Worm (Caenorhabditis elegans): ENCODE results near the gene air-1.

air-1 gene

DNA sequence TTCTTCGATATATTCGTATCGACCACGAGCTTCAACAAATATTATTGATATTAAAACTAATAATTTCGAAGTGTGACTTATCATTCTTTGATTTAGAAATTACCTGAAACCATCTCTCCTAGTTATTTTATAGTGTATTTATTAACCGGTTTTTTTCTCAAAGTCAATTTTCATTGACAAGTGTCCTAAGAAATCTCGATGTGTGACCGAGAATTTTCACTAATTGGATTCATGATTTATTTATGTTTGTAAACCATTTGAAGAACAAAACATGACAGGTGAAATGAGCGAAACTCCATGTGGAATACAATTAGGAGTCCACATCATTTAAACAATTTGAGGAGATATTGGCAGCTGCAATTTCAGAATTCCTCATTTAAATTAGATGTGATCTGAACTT is 42.2 kb downstream of the air-1 start, which contains the start of gene C16D9.8:
C16D9.8 (minus strand) TSS at position 101 of the 400 bp plus-strand sequence.
- no peak for TF ChIP-seq unc-55 (GFP tag; optimal IDR thresholded peaks at IDR 0.05)
- TF ChIP-seq hlh-15 (tag; optimal IDR thresholded peaks at IDR 0.05): no peak
- no peak for TF ChIP-seq ama-1 (optimal IDR thresholded peaks at IDR 0.05)
- TF ChIP-seq ahr-1 (tag; optimal IDR thresholded peaks at IDR 0.05): no peak
- TF ChIP-seq ceh-2 (tag; optimal IDR thresholded peaks at IDR 0.05): no peak
- no peak for TF ChIP-seq hlh-13 (GFP tag; optimal IDR thresholded peaks at IDR 0.05)
- no peak for TF ChIP-seq K09A11.1 (tag; optimal IDR thresholded peaks at IDR 0.05; ENCODE audit: insufficient read depth)
- no peak for TF ChIP-seq rnt-1 (tag; optimal IDR thresholded peaks at IDR 0.05)

DNA sequence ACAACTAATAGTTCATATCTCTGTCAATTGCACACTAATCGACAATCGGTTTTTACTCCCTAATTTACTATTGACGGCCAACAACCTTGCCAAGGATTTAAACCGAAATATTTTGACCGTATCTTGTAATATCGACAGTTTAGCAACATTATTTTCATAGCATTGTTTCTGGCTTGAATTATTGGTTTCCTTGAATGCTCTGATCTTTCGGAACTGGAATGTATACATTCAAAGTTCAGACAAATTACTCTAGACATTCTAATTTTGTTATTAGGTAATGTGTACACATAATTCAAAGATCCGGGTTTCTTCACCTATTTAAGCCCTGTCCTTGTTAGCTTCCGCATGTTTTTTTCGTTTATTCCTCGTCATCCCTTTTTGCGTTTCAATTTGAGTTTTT is 42.7 kb downstream of the air-1 start, which contains the start of gene C16D9.9:
C16D9.9 (plus strand) TSS at position 301 of the 400 bp plus-strand sequence.
- TF ChIP-seq ceh-48 (tag; optimal IDR thresholded peaks at IDR 0.05) (no peak), lin-11 (tag; optimal IDR thresholded peaks at IDR 0.05) (no peak), fax-1 (tag; optimal IDR thresholded peaks at IDR 0.05) (no peak), K02D7.2 (tag; optimal IDR thresholded peaks at IDR 0.05) (no peak)

DNA sequence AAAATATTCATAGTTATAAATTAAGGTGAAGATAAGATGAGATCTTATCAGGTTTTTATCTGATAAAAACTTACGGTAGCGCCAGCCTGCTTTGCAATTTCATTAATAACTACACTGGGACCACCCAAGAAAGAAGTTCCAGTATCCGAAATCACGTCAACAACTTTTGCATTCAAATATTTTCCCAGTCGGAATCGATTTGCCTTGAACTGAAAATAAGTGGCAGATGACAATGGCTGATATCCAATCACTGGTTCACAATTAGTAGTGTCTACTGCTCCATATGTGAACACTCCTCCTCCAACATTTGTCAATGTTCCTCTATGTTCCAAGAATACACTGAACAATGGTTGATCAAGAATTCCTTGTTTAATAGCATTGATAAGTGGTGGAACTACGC is 44.9 kb downstream of the air-1 start, which contains the start of gene F21F8.5:
F21F8.5 (minus strand) TSS at position 101 of the 400 bp plus-strand sequence.
- no peak for TF ChIP-seq ceh-48 (tag; optimal IDR thresholded peaks at IDR 0.05)
- no peak for TF ChIP-seq syd-9 (tag; optimal IDR thresholded peaks at IDR 0.05)
- TF ChIP-seq hlh-6 (tag; optimal IDR thresholded peaks at IDR 0.05): no peak
- no peak for TF ChIP-seq ceh-45 (GFP tag; IDR thresholded peaks at IDR 0.05)
- TF ChIP-seq zip-5 (tag; optimal IDR thresholded peaks at IDR 0.05): no peak
- TF ChIP-seq sox-4 (tag; optimal IDR thresholded peaks at IDR 0.05): no peak
- no peak for TF ChIP-seq lim-6 (tag; optimal IDR thresholded peaks at IDR 0.05)
- TF ChIP-seq nhr-11 (tag; optimal IDR thresholded peaks at IDR 0.05): no peak
- TF ChIP-seq ceh-6 (GFP tag; optimal IDR thresholded peaks at IDR 0.05): no peak

DNA sequence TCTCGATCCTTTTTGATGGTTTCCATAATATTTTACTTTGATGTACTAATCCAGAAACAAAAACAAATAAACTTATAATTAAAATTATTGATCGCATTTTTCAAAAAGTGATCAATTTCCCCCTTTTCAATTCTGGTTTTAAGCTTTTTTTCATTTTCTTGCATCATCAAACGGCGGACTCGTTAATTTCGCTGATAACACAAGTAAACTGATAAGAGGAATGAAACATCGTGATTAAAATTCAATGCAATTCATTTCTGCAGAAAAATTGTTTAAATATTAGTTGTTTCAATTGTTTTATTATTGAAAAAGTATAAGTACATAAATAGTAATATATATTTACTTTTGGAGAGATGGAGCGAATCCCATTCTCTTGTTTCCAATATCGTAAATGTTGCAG is 46.0 kb downstream of the air-1 start:
- TF ChIP-seq pha-4 (tag; optimal IDR thresholded peaks at IDR 0.05): no peak
- TF ChIP-seq ets-4 (tag; optimal IDR thresholded peaks at IDR 0.05): no peak
- peak; percentile 77 for TF ChIP-seq elt-2 (tag; optimal IDR thresholded peaks at IDR 0.05)

DNA sequence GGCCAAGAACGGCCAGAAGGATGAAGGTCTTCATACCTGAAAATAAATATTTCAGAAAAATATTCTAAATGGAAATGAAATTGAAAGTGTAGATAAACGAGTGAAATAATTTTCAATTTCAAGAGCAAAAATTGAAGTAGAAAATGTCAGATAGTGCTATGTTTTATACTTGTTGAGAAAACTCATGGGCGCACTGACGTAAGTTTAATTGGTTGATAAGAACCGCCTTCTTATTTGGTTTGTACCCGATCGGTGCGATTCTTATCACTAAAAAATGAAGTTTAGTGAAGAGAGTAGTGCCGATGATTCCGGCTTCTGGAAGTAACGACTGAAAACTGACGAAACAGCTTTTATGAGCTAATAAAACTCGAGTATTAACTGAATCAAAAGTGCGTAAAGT is 47.6 kb downstream of the air-1 start, which contains the start of the genes asp-6 and asp-12:
asp-6 (minus strand) TSS at position 36 of the 400 bp plus-strand sequence.
asp-12 (plus strand) TSS at position 309 of the 400 bp plus-strand sequence.
- TF ChIP-seq pqm-1 (tag; optimal IDR thresholded peaks at IDR 0.05) (peak; percentile 2), unc-42 (tag; optimal IDR thresholded peaks at IDR 0.05) (no peak), hlh-15 (tag; optimal IDR thresholded peaks at IDR 0.05) (no peak), elt-2 (tag; optimal IDR thresholded peaks at IDR 0.05) (peak; percentile 46)

DNA sequence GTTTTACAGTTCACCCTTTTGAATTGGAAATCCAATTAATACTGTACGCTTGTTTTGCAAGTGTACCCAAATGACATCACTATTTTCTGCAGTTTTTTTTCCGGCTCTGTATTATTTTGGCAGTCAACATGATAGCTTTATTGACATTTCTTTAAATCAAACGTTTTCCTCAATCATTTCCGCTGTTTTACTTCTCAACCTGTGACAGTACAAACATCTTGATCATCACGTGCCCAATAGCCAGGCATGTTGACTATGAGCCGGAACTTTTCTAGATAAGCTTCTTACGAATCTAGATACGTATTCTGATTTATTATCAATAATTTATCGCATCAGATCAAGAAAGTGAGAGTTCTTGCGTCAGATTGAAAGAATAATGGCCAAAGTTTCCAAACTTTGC is 48.6 kb downstream of the air-1 start:
- no peak for TF ChIP-seq fax-1 (tag; optimal IDR thresholded peaks at IDR 0.05)
- no peak for TF ChIP-seq sox-2 (GFP tag; IDR thresholded peaks at IDR 0.05)
- TF ChIP-seq tbx-2 (tag; optimal IDR thresholded peaks at IDR 0.05): no peak
- no peak for TF ChIP-seq ceh-34 (tag; optimal IDR thresholded peaks at IDR 0.05)
- no peak for TF ChIP-seq ceh-24 (tag; optimal IDR thresholded peaks at IDR 0.05)
- no peak for TF ChIP-seq hlh-8 (tag; optimal IDR thresholded peaks at IDR 0.05)
- no peak for TF ChIP-seq ceh-48 (tag; optimal IDR thresholded peaks at IDR 0.05)
- no peak for TF ChIP-seq fkh-6 (tag; optimal IDR thresholded peaks at IDR 0.05)
- TF ChIP-seq ceh-31 (tag; optimal IDR thresholded peaks at IDR 0.05): no peak
- TF ChIP-seq syd-9 (tag; optimal IDR thresholded peaks at IDR 0.05): no peak
- no peak for TF ChIP-seq hlh-13 (GFP tag; optimal IDR thresholded peaks at IDR 0.05)
- TF ChIP-seq ceh-22 (tag; optimal IDR thresholded peaks at IDR 0.05): no peak
- no peak for TF ChIP-seq lim-6 (tag; optimal IDR thresholded peaks at IDR 0.05)
- no peak for TF ChIP-seq ets-4 (tag; optimal IDR thresholded peaks at IDR 0.05)
